Worm (Caenorhabditis elegans) whole organism, mixed stage, embryonic: ENCODE results near the gene lips-2.
"Not testable (repeated sequence)": the region's sequence is repeated elsewhere in the genome, so short reads cannot be mapped to it uniquely, and the experiment has no call there.

Source experiments
- M03D4.4 ChIP-seq: sonication (generic microtip); optimal IDR thresholded peaks from 2 replicates; lab custom pipeline; 2017; ENCODE audit warnings: mild to moderate bottlenecking, missing genetic modification characterization, missing compliant biosample characterization
- bed-3 ChIP-seq: fragments of 200-800 bp; sonication (Bioruptor generic); optimal IDR thresholded peaks from 3 replicates; lab custom pipeline; 2018; ENCODE audit warnings: mild to moderate bottlenecking, missing genetic modification characterization, moderate library complexity, missing compliant biosample characterization
- blmp-1 ChIP-seq: fragments of 150-350 bp; optimal IDR thresholded peaks from 2 replicates; lab custom pipeline; 2014; ENCODE audit warnings: missing biosample characterization, missing genetic modification characterization
- ceh-39 ChIP-seq: fragments of 150-350 bp; optimal IDR thresholded peaks from 2 replicates; lab custom pipeline; 2014; ENCODE audit warnings: missing biosample characterization, missing genetic modification characterization
- ceh-43 ChIP-seq: fragments of 200-800 bp; sonication (Bioruptor generic); optimal IDR thresholded peaks from 2 replicates; lab custom pipeline; 2018; ENCODE audit warnings: mild to moderate bottlenecking, missing genetic modification characterization, moderate library complexity, missing compliant biosample characterization
- ceh-83 ChIP-seq: fragments of 200-800 bp; sonication (Bioruptor generic); optimal IDR thresholded peaks from 2 replicates; lab custom pipeline; 2018; ENCODE audit warnings: mild to moderate bottlenecking, missing genetic modification characterization, missing compliant biosample characterization
- ces-1 ChIP-seq: fragments of 150-350 bp; optimal IDR thresholded peaks from 2 replicates; lab custom pipeline; 2014; ENCODE audit warnings: missing biosample characterization, missing genetic modification reagents, missing genetic modification characterization
- cnd-1 ChIP-seq: fragments of 200-800 bp; sonication (Bioruptor generic); optimal IDR thresholded peaks from 2 replicates; lab custom pipeline; 2018; ENCODE audit warnings: mild to moderate bottlenecking, missing genetic modification characterization, missing compliant biosample characterization
- elt-1 ChIP-seq: sonication (generic microtip); optimal IDR thresholded peaks from 2 replicates; lab custom pipeline; 2017; ENCODE audit warnings: missing genetic modification characterization, mild to moderate bottlenecking, missing compliant biosample characterization, antibody characterized with exemption, moderate library complexity, borderline replicate concordance; ENCODE audit not compliant: insufficient read depth
- ham-2 ChIP-seq: fragments of 200-800 bp; sonication (Bioruptor generic); optimal IDR thresholded peaks from 2 replicates; lab custom pipeline; 2018; ENCODE audit warnings: mild to moderate bottlenecking, missing genetic modification characterization, missing compliant biosample characterization
- hlh-1 ChIP-seq: fragments of 150-350 bp; optimal IDR thresholded peaks from 2 replicates; lab custom pipeline; 2014; ENCODE audit warnings: missing biosample characterization, missing genetic modification reagents, missing genetic modification characterization
- mab-5 ChIP-seq: fragments of 150-350 bp; optimal IDR thresholded peaks from 2 replicates; lab custom pipeline; 2014; ENCODE audit warnings: missing biosample characterization, missing genetic modification characterization
- mep-1 ChIP-seq: fragments of 150-350 bp; optimal IDR thresholded peaks from 2 replicates; lab custom pipeline; 2017; ENCODE audit warnings: missing biosample characterization, missing genetic modification reagents, missing genetic modification characterization, inconsistent platforms
- mls-2 ChIP-seq: sonication (generic microtip); optimal IDR thresholded peaks from 2 replicates; lab custom pipeline; 2016; ENCODE audit warnings: mild to moderate bottlenecking, missing genetic modification characterization, moderate library complexity, missing compliant biosample characterization
- nhr-12 ChIP-seq: fragments of 150-350 bp; optimal IDR thresholded peaks from 2 replicates; lab custom pipeline; 2014; ENCODE audit warnings: missing biosample characterization, missing genetic modification characterization
- nhr-2 ChIP-seq: fragments of 150-350 bp; optimal IDR thresholded peaks from 2 replicates; lab custom pipeline; 2014; ENCODE audit warnings: missing biosample characterization, missing genetic modification characterization
- nhr-28 ChIP-seq: fragments of 150-350 bp; optimal IDR thresholded peaks from 2 replicates; lab custom pipeline; 2014; ENCODE audit warnings: missing biosample characterization, missing genetic modification characterization
- nhr-76 ChIP-seq: sonication (generic microtip); optimal IDR thresholded peaks from 2 replicates; lab custom pipeline; 2017; ENCODE audit warnings: missing biosample characterization, missing genetic modification characterization
- pha-4 ChIP-seq: fragments of 150-350 bp; optimal IDR thresholded peaks from 2 replicates; lab custom pipeline; 2018; ENCODE audit warnings: missing biosample characterization, missing genetic modification reagents, missing genetic modification characterization
- sem-2 ChIP-seq: fragments of 200-800 bp; sonication (Bioruptor generic); optimal IDR thresholded peaks from 2 replicates; lab custom pipeline; 2018; ENCODE audit warnings: mild to moderate bottlenecking, missing genetic modification characterization, missing compliant biosample characterization
- snpc-4 ChIP-seq: fragments of 150-350 bp; optimal IDR thresholded peaks from 2 replicates; lab custom pipeline; 2014; ENCODE audit warnings: missing biosample characterization, missing genetic modification characterization
- sptf-1 ChIP-seq: sonication (generic microtip); optimal IDR thresholded peaks from 2 replicates; lab custom pipeline; 2017; ENCODE audit warnings: mild to moderate bottlenecking, missing genetic modification characterization, moderate library complexity, missing compliant biosample characterization
- tbx-8 ChIP-seq: fragments of 200-800 bp; sonication (Bioruptor generic); optimal IDR thresholded peaks from 2 replicates; lab custom pipeline; 2018; ENCODE audit warnings: mild to moderate bottlenecking, missing genetic modification characterization, moderate library complexity, missing compliant biosample characterization
- unc-120 ChIP-seq: sonication (generic microtip); optimal IDR thresholded peaks from 2 replicates; lab custom pipeline; 2017; ENCODE audit warnings: missing genetic modification characterization, missing compliant biosample characterization; ENCODE audit not compliant: poor library complexity, severe bottlenecking
- unc-39 ChIP-seq: fragments of 150-350 bp; optimal IDR thresholded peaks from 2 replicates; lab custom pipeline; 2014; ENCODE audit warnings: missing biosample characterization, missing genetic modification characterization
- unc-62 ChIP-seq: fragments of 150-350 bp; optimal IDR thresholded peaks from 2 replicates; lab custom pipeline; 2014; ENCODE audit warnings: missing biosample characterization, missing genetic modification reagents, missing genetic modification characterization
- zip-8 ChIP-seq: fragments of 150-350 bp; optimal IDR thresholded peaks from 2 replicates; lab custom pipeline; 2014; ENCODE audit warnings: missing biosample characterization, missing genetic modification characterization
- ztf-11 ChIP-seq: fragments of 150-350 bp; optimal IDR thresholded peaks from 2 replicates; lab custom pipeline; 2014; ENCODE audit warnings: missing biosample characterization, missing genetic modification characterization

Gene lips-2

ce11 chrX:12308045-12308499 lies 22.5 kb downstream of the lips-2 start, which contains the start of gene F17A2.16:
Gene F17A2.16 (plus strand): TSS chrX:12308449.
- TF ChIP-seq hlh-1 (tag; lab: Kevin White, UChicago); sem-2 (GFP tag; lab: Kevin White, UChicago); blmp-1: not testable (repeated sequence)
- TF ChIP-seq, all 35 proteins: peak for 0; not testable (repeated sequence) for 35

ce11 chrX:12313779-12314178 lies 28.2 kb downstream of the lips-2 start:
- TF ChIP-seq ceh-39 (no peak), hlh-1 (tag; lab: Kevin White, UChicago) (no peak), unc-62 (no peak)
- TF ChIP-seq, all 35 proteins: peak for 0

- no peak for TF ChIP-seq ces-1 (GFP tag; lab: Kevin White, UChicago)
- TF ChIP-seq M03D4.4 (tag; lab: Kevin White, UChicago): no peak
- TF ChIP-seq unc-62: no peak
- no peak for TF ChIP-seq nhr-28 (tag; lab: Kevin White, UChicago)
- TF ChIP-seq hlh-1 (tag; lab: Kevin White, UChicago): no peak
- TF ChIP-seq ham-2: no peak
- TF ChIP-seq bed-3 (GFP tag; lab: Kevin White, UChicago): no peak
- TF ChIP-seq unc-120: no peak
- TF ChIP-seq mab-5: no peak
- no peak for TF ChIP-seq elt-1
- TF ChIP-seq mls-2 (tag; lab: Kevin White, UChicago): no peak
- no peak for TF ChIP-seq pha-4
- TF ChIP-seq ceh-43: no peak
- TF ChIP-seq snpc-4 (tag; lab: Kevin White, UChicago): no peak
Observed at ce11 chrX:12314395-12314794, 28.8 kb downstream of the lips-2 start.

ce11 chrX:12315268-12315667 lies 29.7 kb downstream of the lips-2 start, which contains the start of gene xtr-2:
Gene xtr-2 (plus strand): TSS chrX:12315568.
- no peak for TF ChIP-seq nhr-76 (tag; lab: Kevin White, UChicago)
- no peak for TF ChIP-seq unc-39 (tag; lab: Kevin White, UChicago)
- no peak for TF ChIP-seq unc-62
- TF ChIP-seq ham-2: no peak
- TF ChIP-seq sptf-1 (tag; lab: Kevin White, UChicago): no peak
- TF ChIP-seq ztf-11 (tag; lab: Kevin White, UChicago): no peak
- TF ChIP-seq, all 35 proteins: peak for 0

- TF ChIP-seq bed-3 (GFP tag; lab: Kevin White, UChicago): no peak
- no peak for TF ChIP-seq ceh-83 (GFP tag; lab: Kevin White, UChicago)
- TF ChIP-seq tbx-8 (GFP tag; lab: Kevin White, UChicago): no peak
- no peak for TF ChIP-seq M03D4.4 (tag; lab: Kevin White, UChicago)
- no peak for TF ChIP-seq cnd-1 (tag; lab: Kevin White, UChicago)
- TF ChIP-seq pha-4: no peak
- TF ChIP-seq nhr-76 (tag; lab: Kevin White, UChicago): no peak
- no peak for TF ChIP-seq mep-1
- no peak for TF ChIP-seq sem-2 (GFP tag; lab: Kevin White, UChicago)
- no peak for TF ChIP-seq nhr-12 (tag; lab: Kevin White, UChicago)
Observed at ce11 chrX:12317560-12317959, 32.0 kb downstream of the lips-2 start.

ce11 chrX:12320737-12321136 lies 35.1 kb downstream of the lips-2 start, which contains the start of gene ceh-40:
Gene ceh-40 (minus strand): TSS chrX:12320777.
- TF ChIP-seq ceh-39 (peak; percentile 63), M03D4.4 (tag; lab: Kevin White, UChicago) (no peak), cnd-1 (tag; lab: Kevin White, UChicago) (peak; percentile 36), ceh-43 (no peak), zip-8 (tag; lab: Kevin White, UChicago) (peak; percentile 50), nhr-2 (tag; lab: Kevin White, UChicago) (peak; percentile 74), unc-62 (peak; percentile 51)

ce11 chrX:12321357-12321756 lies 35.8 kb downstream of the lips-2 start, which contains the start of gene F17A2.13:
Gene F17A2.13 (plus strand): TSS chrX:12321657.
- TF ChIP-seq ztf-11 (tag; lab: Kevin White, UChicago) (no peak), mab-5 (no peak)
